Fruit fly (Drosophila melanogaster): ENCODE data around the gene Ir85a.
A peak's percentile ranks its signal among the peaks of the same experiment; 100 is the strongest.

Gene Ir85a

DNA sequence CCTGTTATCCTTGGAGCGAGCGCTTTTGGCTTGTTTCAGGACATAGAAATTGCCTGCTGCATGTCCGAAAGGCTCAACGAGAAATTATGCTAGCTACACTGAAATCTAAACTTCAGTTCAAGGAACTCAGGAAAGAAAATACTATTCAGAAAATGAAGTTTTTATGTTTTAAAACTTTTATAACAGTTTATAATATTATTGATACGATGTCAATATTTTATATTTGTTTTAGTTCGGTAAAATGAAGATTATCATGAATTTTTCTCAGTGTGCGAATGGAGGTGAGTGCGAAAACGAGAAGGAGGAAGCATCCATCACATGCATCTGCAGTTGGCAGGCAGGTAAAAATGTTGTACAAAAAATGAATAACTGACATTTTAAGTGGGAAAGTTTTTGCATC, 48.1 kb upstream of the Ir85a start (continued):
- TF ChIP-seq Doc2 (GFP tag; IDR thresholded peaks at IDR 0.05) (no peak), kah (GFP tag; optimal IDR thresholded peaks at IDR 0.05) (no peak), CG8359 (GFP tag; optimal IDR thresholded peaks at IDR 0.05; ENCODE audit: borderline replicate concordance) (no peak), sug (tag; optimal IDR thresholded peaks at IDR 0.05) (no peak), CrebB (tag; optimal IDR thresholded peaks at IDR 0.05) (no peak), croc (GFP tag; conservative IDR thresholded peaks at IDR 0.05) (peak; percentile 46; the same call in 1 of the 3 replicates), CG10462 (GFP tag; optimal IDR thresholded peaks at IDR 0.05) (no peak), CG5245 (GFP tag; optimal IDR thresholded peaks at IDR 0.05) (peak; percentile 33), CG12155 (GFP tag; optimal IDR thresholded peaks at IDR 0.05) (peak; percentile 29), run (tag; optimal IDR thresholded peaks at IDR 0.05) (peak; percentile 38), Elba2 (GFP tag; optimal IDR thresholded peaks at IDR 0.05) (peak; percentile 78), YL-1 (GFP tag; optimal IDR thresholded peaks at IDR 0.05) (no peak), CG5953 (GFP tag; IDR thresholded peaks at IDR 0.05) (no peak; the same call in 1 of the 2 replicates), cad (GFP tag; optimal IDR thresholded peaks at IDR 0.05) (no peak), pb (GFP tag; optimal IDR thresholded peaks at IDR 0.05) (no peak), stc (GFP tag; IDR thresholded peaks at IDR 0.05) (peak; percentile 72), bcd (GFP tag; optimal IDR thresholded peaks at IDR 0.05) (no peak), CG4424 (GFP tag; optimal IDR thresholded peaks at IDR 0.05) (peak; percentile 59), fd96Cb (tag; optimal IDR thresholded peaks at IDR 0.05) (peak; percentile 44), CG11398 (GFP tag; optimal IDR thresholded peaks at IDR 0.05) (no peak), CG8944 (GFP tag; optimal IDR thresholded peaks at IDR 0.05) (no peak), CG18764 (GFP tag; optimal IDR thresholded peaks at IDR 0.05) (peak; percentile 28), otp (GFP tag; IDR thresholded peaks at IDR 0.05) (no peak), CG10366 (GFP tag; IDR thresholded peaks at IDR 0.05) (0 out of 2 replicates have a peak, but pooled peaks have one; percentile 21), lola (GFP tag; optimal IDR thresholded peaks at IDR 0.05) (peak in 1 of 3 experiments; percentile 65), Nf-YB (GFP tag; optimal IDR thresholded peaks at IDR 0.05) (peak; percentile 40), CG13287 (GFP tag; IDR thresholded peaks at IDR 0.05; ENCODE audit: partially characterized antibody) (no peak), fd64A (GFP tag; optimal IDR thresholded peaks at IDR 0.05) (no peak), Chrac-16 (GFP tag; optimal IDR thresholded peaks at IDR 0.05) (peak; percentile 48), lov (optimal IDR thresholded peaks at IDR 0.05) (no peak), lov (GFP tag; IDR thresholded peaks at IDR 0.05) (no peak), tx (GFP tag; optimal IDR thresholded peaks at IDR 0.05) (no peak), CG12659 (GFP tag; optimal IDR thresholded peaks at IDR 0.05) (peak; percentile 23), ttk (GFP tag; IDR thresholded peaks at IDR 0.05) (no peak), kni (GFP tag; optimal IDR thresholded peaks at IDR 0.05) (no peak), sob (GFP tag; IDR thresholded peaks at IDR 0.05) (peak; percentile 55; the same call in 1 of the 2 replicates), pfk (GFP tag; optimal IDR thresholded peaks at IDR 0.05) (no peak), yki (optimal IDR thresholded peaks at IDR 0.05) (no peak), H15 (GFP tag; IDR thresholded peaks at IDR 0.05) (peak; percentile 36; the same call in 1 of the 3 replicates), Xrp1 (GFP tag; IDR thresholded peaks at IDR 0.05) (peak; percentile 78), Sox100B (GFP tag; optimal IDR thresholded peaks at IDR 0.05) (peak; percentile 68), CG13894 (tag; optimal IDR thresholded peaks at IDR 0.05) (no peak), sens-2 (GFP tag; IDR thresholded peaks at IDR 0.05) (peak; percentile 39; the same call in 1 of the 2 replicates), CG9609 (GFP tag; optimal IDR thresholded peaks at IDR 0.05) (no peak), Six4 (GFP tag; optimal IDR thresholded peaks at IDR 0.05) (peak; percentile 56), her (GFP tag; optimal IDR thresholded peaks at IDR 0.05) (no peak), CG14014 (GFP tag; IDR thresholded peaks at IDR 0.05) (0 out of 2 replicates have a peak, but pooled peaks have one; percentile 23), psq (GFP tag; optimal IDR thresholded peaks at IDR 0.05) (no peak), Atf6 (GFP tag; IDR thresholded peaks at IDR 0.05) (peak; percentile 65), CG12236 (GFP tag; optimal IDR thresholded peaks at IDR 0.05) (no peak), Fer2 (tag; optimal IDR thresholded peaks at IDR 0.05) (no peak), CG10147 (GFP tag; optimal IDR thresholded peaks at IDR 0.05) (peak; percentile 54)

All from whole organism, embryonic.